Worm (Caenorhabditis elegans) whole organism, dauer: Measurements from ENCODE around the gene F28F9.2.

Experiments used
- unc-62 ChIP-seq: sonication (generic microtip); optimal IDR thresholded peaks from 2 replicates; lab custom pipeline; 2017; ENCODE audit warnings: missing biosample characterization, missing genetic modification reagents, missing genetic modification characterization

F28F9.2 gene

DNA sequence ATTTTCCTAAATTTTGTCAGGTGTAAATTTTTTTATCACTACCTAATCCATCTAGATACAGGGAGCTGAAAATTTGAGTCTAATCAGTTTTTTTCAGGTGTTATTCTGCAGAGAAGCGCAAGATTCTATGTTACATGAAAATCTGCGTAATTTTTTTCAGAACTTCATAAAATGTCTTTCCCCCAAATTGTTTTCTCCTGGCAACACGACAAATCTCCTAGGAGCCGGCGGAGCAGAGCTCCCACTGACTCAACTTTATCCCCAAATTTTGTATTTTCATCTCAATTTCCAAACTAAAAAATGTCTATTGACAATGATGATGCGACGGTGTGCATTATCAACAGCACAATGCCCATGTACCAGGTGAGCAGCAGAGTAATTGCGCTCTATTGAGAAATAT lies at the start of gene F28F9.2:
Gene F28F9.2, plus strand, starts transcription at position 301 of the 400 bp plus-strand sequence.
- TF ChIP-seq unc-62 (GFP tag; lab: Kevin White, UChicago): no peak

DNA sequence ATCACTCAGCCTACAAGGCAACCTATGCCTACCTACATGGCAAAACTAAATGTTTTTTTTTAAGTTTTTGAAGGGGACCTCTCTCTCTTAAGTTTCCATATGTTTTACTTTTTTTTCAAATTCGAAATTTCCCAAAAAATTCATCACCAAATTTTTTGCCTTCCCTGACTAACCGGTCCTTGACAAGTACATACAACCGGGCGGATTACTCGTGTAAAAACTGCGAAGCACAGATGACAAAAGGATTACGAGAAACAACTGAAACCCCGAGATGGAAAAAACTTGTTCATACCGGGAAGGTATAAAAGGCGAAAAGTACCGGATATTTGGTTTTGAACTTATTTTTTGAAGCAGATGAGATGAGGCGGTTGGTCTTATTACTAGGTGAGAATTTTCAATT lies 45.1 kb upstream of the F28F9.2 start, which contains the start of gene K09B3.1:
Gene K09B3.1, plus strand, starts transcription at position 301 of the 400 bp plus-strand sequence.
- no peak for TF ChIP-seq unc-62 (GFP tag; lab: Kevin White, UChicago)

ce11 chrIV:3797442-3797841 lies 42.1 kb upstream of the F28F9.2 start:
- no peak for TF ChIP-seq unc-62 (GFP tag; lab: Kevin White, UChicago)

- TF ChIP-seq unc-62 (GFP tag; lab: Kevin White, UChicago): no peak
Measured at ce11 chrIV:3800952-3801351, 38.6 kb upstream of the F28F9.2 start, which contains the start of gene osm-3. Gene osm-3, minus strand, starts transcription at chrIV:3801052.

ce11 chrIV:3803252-3803651 lies 36.3 kb upstream of the F28F9.2 start, which contains the start of the genes algn-14 and M02B7.2:
Gene algn-14, minus strand, starts transcription at chrIV:3803426.
Gene M02B7.2, plus strand, starts transcription at chrIV:3803581.
- TF ChIP-seq unc-62 (GFP tag; lab: Kevin White, UChicago): no peak

ce11 chrIV:3805219-3805618 lies 34.3 kb upstream of the F28F9.2 start, which contains the start of gene fbxc-47:
Gene fbxc-47, plus strand, starts transcription at chrIV:3805519.
- TF ChIP-seq unc-62 (GFP tag; lab: Kevin White, UChicago): no peak

DNA sequence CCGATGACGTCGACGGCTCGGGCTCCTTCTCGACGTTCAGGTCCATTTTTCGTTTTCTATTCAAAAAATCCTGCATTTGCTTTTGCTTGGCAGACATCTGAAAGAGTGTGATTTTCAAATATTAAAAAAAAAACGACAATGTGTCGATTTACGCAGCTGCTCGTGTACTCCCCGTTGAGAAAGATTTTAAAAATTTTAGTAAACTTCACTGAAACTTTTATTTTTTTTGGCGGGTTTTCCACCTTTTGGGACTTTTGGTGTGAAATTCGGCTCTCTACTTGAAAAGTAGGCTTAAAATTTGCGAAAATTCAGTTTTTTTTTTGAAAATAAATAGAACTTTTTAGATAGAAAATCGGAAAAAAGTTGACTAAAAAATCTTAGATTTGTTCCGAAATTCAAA lies 32.4 kb upstream of the F28F9.2 start, which contains the start of gene M02B7.7:
Gene M02B7.7, minus strand, starts transcription at position 101 of the 400 bp plus-strand sequence.
- no peak for TF ChIP-seq unc-62 (GFP tag; lab: Kevin White, UChicago)

ce11 chrIV:3807545-3807944 lies 32.0 kb upstream of the F28F9.2 start:
- no peak for TF ChIP-seq unc-62 (GFP tag; lab: Kevin White, UChicago)

DNA sequence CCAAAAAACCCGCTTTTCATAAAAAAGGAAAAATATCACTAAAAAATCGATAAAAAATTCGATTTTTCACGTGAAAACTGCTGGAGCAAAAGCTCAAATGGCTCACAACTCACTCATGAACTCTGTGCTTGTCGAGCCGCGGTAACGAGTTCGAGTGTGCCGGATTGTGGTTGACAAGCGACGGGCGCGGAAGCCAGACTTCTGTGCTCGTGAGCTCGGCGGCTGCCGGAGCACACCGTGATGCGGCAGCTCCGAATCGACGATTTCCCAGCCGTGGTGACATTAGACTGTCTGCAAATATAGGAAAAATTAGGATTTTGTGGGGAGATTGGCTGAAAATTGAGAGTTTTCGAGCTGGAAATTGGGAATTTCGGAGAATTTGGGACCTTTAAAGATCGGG lies 26.7 kb upstream of the F28F9.2 start:
- no peak for TF ChIP-seq unc-62 (GFP tag; lab: Kevin White, UChicago)

ce11 chrIV:3814553-3815258 lies 24.8 kb upstream of the F28F9.2 start:
- TF ChIP-seq unc-62 (GFP tag; lab: Kevin White, UChicago): no peak

DNA sequence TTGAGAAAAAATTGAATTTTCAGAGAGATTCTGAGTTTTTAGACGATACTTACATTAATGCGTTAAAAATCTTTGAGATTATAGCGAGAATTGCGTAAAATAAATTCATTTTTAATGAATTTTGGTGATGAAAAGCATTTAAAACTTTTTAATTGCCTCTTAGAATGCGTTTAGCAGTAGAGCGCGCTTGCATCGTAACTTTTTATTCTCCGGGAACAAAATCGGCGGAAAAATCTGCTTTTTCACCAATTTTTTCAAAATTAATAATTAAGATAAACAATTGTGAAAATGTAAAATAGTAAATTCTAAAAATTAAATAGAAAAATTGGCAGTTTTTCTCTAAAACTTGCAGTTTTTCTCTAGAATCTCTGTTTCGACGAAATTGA lies 24.3 kb upstream of the F28F9.2 start:
- TF ChIP-seq unc-62 (GFP tag; lab: Kevin White, UChicago): no peak

- no peak for TF ChIP-seq unc-62 (GFP tag; lab: Kevin White, UChicago)
Measured at ce11 chrIV:3817253-3817652, 22.3 kb upstream of the F28F9.2 start.

- TF ChIP-seq unc-62 (GFP tag; lab: Kevin White, UChicago): no peak
Measured at ce11 chrIV:3819278-3819777, 20.2 kb upstream of the F28F9.2 start, which contains the start of gene bris-1. Gene bris-1, minus strand, starts transcription at chrIV:3819328.

DNA sequence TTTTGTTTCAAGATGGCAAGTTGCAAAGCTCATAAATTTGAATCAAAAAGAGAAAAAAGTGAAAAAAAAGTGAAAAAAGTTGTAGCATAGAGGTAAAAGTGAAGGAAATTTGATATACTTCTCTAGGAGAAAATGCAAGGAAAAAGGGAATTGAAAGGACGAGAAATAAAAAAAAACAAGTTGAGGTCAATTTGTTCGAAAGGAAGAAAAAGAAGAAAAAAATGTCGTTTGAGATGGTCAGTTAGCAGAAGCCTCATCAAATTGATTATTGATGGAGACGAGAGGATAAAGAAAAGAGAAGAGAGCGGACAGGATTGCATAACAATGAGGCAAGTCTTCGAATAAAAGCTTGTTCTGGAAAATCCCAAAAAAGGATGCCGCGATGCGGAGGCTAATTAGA lies 19.4 kb upstream of the F28F9.2 start:
- TF ChIP-seq unc-62 (GFP tag; lab: Kevin White, UChicago): no peak

DNA sequence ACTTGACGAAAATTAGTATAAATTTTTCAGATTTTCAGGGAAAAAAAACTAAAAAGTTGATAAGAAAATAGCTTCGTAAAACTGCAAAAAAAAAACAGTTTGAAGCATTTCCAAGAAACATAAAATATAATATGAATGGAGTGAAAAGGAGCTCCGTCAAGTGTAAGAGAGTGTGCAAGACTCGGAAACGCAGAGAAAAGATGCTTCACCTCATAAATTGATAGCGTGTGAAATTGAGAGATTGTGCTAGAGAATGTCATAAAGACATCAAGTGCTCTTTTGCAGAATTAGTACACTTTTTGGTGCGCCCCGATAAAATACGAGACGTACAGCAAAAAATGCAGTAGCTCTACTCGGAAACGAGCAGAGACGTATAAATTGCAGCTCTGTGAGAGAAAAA lies 18.0 kb upstream of the F28F9.2 start:
- no peak for TF ChIP-seq unc-62 (GFP tag; lab: Kevin White, UChicago)

- no peak for TF ChIP-seq unc-62 (GFP tag; lab: Kevin White, UChicago)
Measured at ce11 chrIV:3824720-3825119, 14.8 kb upstream of the F28F9.2 start.

DNA sequence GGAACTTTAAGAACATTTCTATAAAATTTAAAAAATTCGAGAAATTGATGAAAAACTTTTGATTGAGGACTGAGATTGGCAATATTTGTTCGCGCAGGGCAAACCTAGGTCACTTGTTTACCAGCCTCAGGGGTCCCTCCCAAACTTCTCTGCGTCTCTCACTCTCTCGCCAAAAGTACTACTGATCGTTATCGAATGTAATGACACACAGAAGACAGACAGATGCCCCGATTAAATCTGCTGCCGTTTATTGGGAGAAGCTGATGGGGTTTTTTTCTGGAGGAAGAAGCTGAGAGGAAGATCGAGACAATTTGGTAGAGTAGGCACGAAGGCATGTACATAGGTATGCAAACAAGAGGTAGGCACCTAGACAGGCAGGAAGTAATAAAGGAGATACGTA lies 14.1 kb upstream of the F28F9.2 start:
- no peak for TF ChIP-seq unc-62 (GFP tag; lab: Kevin White, UChicago)
